Fruit fly (Drosophila melanogaster) whole organism, embryonic: ENCODE data around the gene BOD1.

Experiments
- Atf-2 ChIP-seq: fragments of 200-800 bp; sonication (Bioruptor generic); optimal IDR thresholded peaks from 2 replicates; lab custom pipeline; 2016; ENCODE audit warnings: missing biosample characterization, missing genetic modification characterization
- BEAF-32 ChIP-seq: fragments of 200-800 bp; sonication (Bioruptor generic); optimal IDR thresholded peaks from 3 replicates; lab custom pipeline; 2017; ENCODE audit warnings: missing biosample characterization, missing genetic modification characterization, mild to moderate bottlenecking, moderate library complexity, missing genetic modification reagents
- CG10274 ChIP-seq: fragments of 200-800 bp; sonication (Bioruptor generic); optimal IDR thresholded peaks from 3 replicates; lab custom pipeline; 2017; ENCODE audit warnings: missing biosample characterization, mild to moderate bottlenecking, missing genetic modification characterization
- CG10366 ChIP-seq: fragments of 200-800 bp; sonication (Bioruptor generic); IDR thresholded peaks from 2 replicates; pipeline ENCODE4 v1.3.6; 2022; ENCODE audit warnings: missing biosample characterization, missing genetic modification characterization
- CG12155 ChIP-seq: fragments of 200-800 bp; sonication (Bioruptor generic); optimal IDR thresholded peaks from 3 replicates; lab custom pipeline; 2016; ENCODE audit warnings: missing biosample characterization, missing genetic modification characterization
- CG14050 ChIP-seq: fragments of 200-800 bp; sonication (Bioruptor generic); IDR thresholded peaks from 3 replicates; pipeline ENCODE4 v1.3.6; 2022; ENCODE audit warnings: missing biosample characterization, missing genetic modification characterization
- CG14441 ChIP-seq: fragments of 200-800 bp; sonication (Bioruptor generic); IDR thresholded peaks from 2 replicates; pipeline ENCODE4 v1.3.6; 2022; ENCODE audit warnings: missing biosample characterization, missing genetic modification characterization
- CG17385 ChIP-seq: fragments of 200-800 bp; sonication (Bioruptor generic); optimal IDR thresholded peaks from 3 replicates; lab custom pipeline; 2018; ENCODE audit warnings: missing biosample characterization, mild to moderate bottlenecking, missing genetic modification characterization
- CG17912 ChIP-seq: fragments of 200-800 bp; sonication (Bioruptor generic); optimal IDR thresholded peaks from 2 replicates; lab custom pipeline; 2018; ENCODE audit warnings: missing biosample characterization, mild to moderate bottlenecking, missing genetic modification characterization
- CG1792 ChIP-seq: fragments of 200-800 bp; sonication (Bioruptor generic); optimal IDR thresholded peaks from 2 replicates; lab custom pipeline; 2016; ENCODE audit warnings: missing biosample characterization, missing genetic modification characterization
- CG3065 ChIP-seq: fragments of 200-800 bp; sonication (Bioruptor generic); optimal IDR thresholded peaks from 2 replicates; lab custom pipeline; 2016; ENCODE audit warnings: missing biosample characterization, missing genetic modification characterization
- CG31224 ChIP-seq: fragments of 200-800 bp; sonication (Bioruptor generic); IDR thresholded peaks from 2 replicates; pipeline ENCODE4 v1.3.6; 2022; ENCODE audit warnings: missing biosample characterization, missing genetic modification characterization
- CG31365 ChIP-seq: fragments of 200-800 bp; sonication (Bioruptor generic); optimal IDR thresholded peaks from 2 replicates; lab custom pipeline; 2018; ENCODE audit warnings: missing biosample characterization, mild to moderate bottlenecking, missing genetic modification characterization
- CG32532 ChIP-seq: fragments of 200-800 bp; sonication (Bioruptor generic); IDR thresholded peaks from 2 replicates; pipeline ENCODE4 v1.3.6; 2022; ENCODE audit warnings: missing biosample characterization, missing genetic modification characterization
- CG3838 ChIP-seq: fragments of 200-800 bp; sonication (Bioruptor generic); optimal IDR thresholded peaks from 3 replicates; lab custom pipeline; 2016; ENCODE audit warnings: missing biosample characterization, missing genetic modification characterization
- CG42726 ChIP-seq: fragments of 200-800 bp; sonication (Bioruptor generic); IDR thresholded peaks from 2 replicates; pipeline ENCODE4 v1.3.6; 2022; ENCODE audit warnings: missing biosample characterization, missing genetic modification characterization; ENCODE audit not compliant: partially characterized antibody
- CG7357 ChIP-seq: fragments of 200-800 bp; sonication (Bioruptor generic); IDR thresholded peaks from 3 replicates; pipeline ENCODE4 v1.3.6; 2022; ENCODE audit warnings: missing biosample characterization, missing genetic modification characterization
- CG9727 ChIP-seq: fragments of 200-800 bp; sonication (Bioruptor generic); optimal IDR thresholded peaks from 3 replicates; lab custom pipeline; 2017; ENCODE audit warnings: missing biosample characterization, mild to moderate bottlenecking, missing genetic modification characterization
- CTCF ChIP-seq: fragments of 200-800 bp; sonication (Bioruptor generic); optimal IDR thresholded peaks from 2 replicates; lab custom pipeline; 2017; ENCODE audit warnings: missing biosample characterization, mild to moderate bottlenecking, missing genetic modification characterization, moderate library complexity
- Camta ChIP-seq: fragments of 200-800 bp; sonication (Bioruptor generic); optimal IDR thresholded peaks from 2 replicates; lab custom pipeline; 2016; ENCODE audit warnings: missing biosample characterization, missing genetic modification characterization
- CoRest ChIP-seq: fragments of 200-800 bp; sonication (Bioruptor generic); optimal IDR thresholded peaks from 3 replicates; lab custom pipeline; 2018; ENCODE audit warnings: missing biosample characterization, mild to moderate bottlenecking, missing genetic modification characterization, moderate library complexity
- Dfd ChIP-seq, 2 experiments: fragments of >200 bp; optimal IDR thresholded peaks; 2 replicates each; lab custom pipeline; 2017; ENCODE audit warnings: missing biosample characterization in 2 of 2, missing genetic modification characterization in 2 of 2
- Fer2 ChIP-seq: fragments of 200-800 bp; sonication (Bioruptor generic); optimal IDR thresholded peaks from 2 replicates; lab custom pipeline; 2018; ENCODE audit warnings: missing biosample characterization, mild to moderate bottlenecking, missing genetic modification characterization, moderate library complexity
- Lhr ChIP-seq: fragments of 200-800 bp; sonication (Bioruptor generic); optimal IDR thresholded peaks from 3 replicates; lab custom pipeline; 2017; ENCODE audit warnings: mild to moderate bottlenecking, missing biosample characterization, missing genetic modification reagents, missing genetic modification characterization
- MTF-1 ChIP-seq: fragments of 200-800 bp; sonication (Bioruptor generic); optimal IDR thresholded peaks from 2 replicates; lab custom pipeline; 2018; ENCODE audit warnings: missing biosample characterization, mild to moderate bottlenecking, missing genetic modification characterization, borderline replicate concordance
- Myb ChIP-seq: fragments of 200-800 bp; sonication (Bioruptor generic); optimal IDR thresholded peaks from 2 replicates; lab custom pipeline; 2016; ENCODE audit warnings: missing biosample characterization, missing genetic modification characterization
- NC2α ChIP-seq: fragments of 200-800 bp; sonication (Bioruptor generic); optimal IDR thresholded peaks from 2 replicates; lab custom pipeline; 2016; ENCODE audit warnings: missing biosample characterization, missing genetic modification characterization
- NFAT ChIP-seq: fragments of 200-800 bp; sonication (Bioruptor generic); IDR thresholded peaks from 2 replicates; pipeline ENCODE4 v1.3.6; 2022; ENCODE audit warnings: missing biosample characterization, missing genetic modification characterization
- Sry-δ ChIP-seq: fragments of 200-800 bp; sonication (Bioruptor generic); optimal IDR thresholded peaks from 2 replicates; lab custom pipeline; 2016; ENCODE audit warnings: missing biosample characterization, missing genetic modification characterization
- amos ChIP-seq: fragments of 200-800 bp; sonication (Bioruptor generic); IDR thresholded peaks from 2 replicates; pipeline ENCODE4 v1.3.6; 2022; ENCODE audit warnings: missing biosample characterization, missing genetic modification characterization; ENCODE audit not compliant: partially characterized antibody
- ash1 ChIP-seq: fragments of 200-800 bp; sonication (Bioruptor generic); optimal IDR thresholded peaks from 2 replicates; lab custom pipeline; 2018; ENCODE audit warnings: missing biosample characterization, mild to moderate bottlenecking, missing genetic modification characterization
- caup ChIP-seq: fragments of 200-800 bp; sonication (Bioruptor generic); optimal IDR thresholded peaks from 3 replicates; lab custom pipeline; 2017; ENCODE audit warnings: missing biosample characterization, mild to moderate bottlenecking, missing genetic modification characterization, moderate library complexity; ENCODE audit not compliant: severe bottlenecking
- cg ChIP-seq: fragments of 200-800 bp; sonication (Bioruptor generic); optimal IDR thresholded peaks from 3 replicates; lab custom pipeline; 2019; ENCODE audit warnings: missing biosample characterization, mild to moderate bottlenecking, missing genetic modification characterization, moderate library complexity
- ci ChIP-seq: fragments of 200-800 bp; sonication (Bioruptor generic); IDR thresholded peaks from 3 replicates; pipeline ENCODE4 v1.3.6; 2022; ENCODE audit warnings: missing biosample characterization, missing genetic modification characterization
- crp ChIP-seq, 2 experiments: fragments of 200-800 bp; sonication (Bioruptor generic); optimal IDR thresholded peaks; 2 replicates in 1 of 2; 3 replicates in 1 of 2; lab custom pipeline; 2017; ENCODE audit warnings: missing biosample characterization in 2 of 2, missing genetic modification characterization in 2 of 2, mild to moderate bottlenecking in 1 of 2, moderate library complexity in 1 of 2
- fd64A ChIP-seq: fragments of 200-800 bp; sonication (Bioruptor generic); optimal IDR thresholded peaks from 3 replicates; lab custom pipeline; 2018; ENCODE audit warnings: missing biosample characterization, mild to moderate bottlenecking, missing genetic modification characterization
- fd96Cb ChIP-seq: fragments of 200-800 bp; sonication (Bioruptor generic); optimal IDR thresholded peaks from 2 replicates; lab custom pipeline; 2018; ENCODE audit warnings: missing biosample characterization, mild to moderate bottlenecking, missing genetic modification characterization, moderate library complexity
- ftz-f1 ChIP-seq: fragments of 200-800 bp; sonication (Bioruptor generic); optimal IDR thresholded peaks from 2 replicates; lab custom pipeline; 2016; ENCODE audit warnings: missing biosample characterization, missing genetic modification characterization
- gro ChIP-seq: fragments of 200-800 bp; sonication (Bioruptor generic); optimal IDR thresholded peaks from 2 replicates; lab custom pipeline; 2016; ENCODE audit warnings: missing biosample characterization, missing genetic modification characterization
- jigr1 ChIP-seq: fragments of 200-800 bp; sonication (Bioruptor generic); IDR thresholded peaks from 3 replicates; pipeline ENCODE4 v1.3.6; 2022; ENCODE audit warnings: missing biosample characterization, missing genetic modification characterization
- kni ChIP-seq: fragments of 200-800 bp; sonication (Bioruptor generic); optimal IDR thresholded peaks from 3 replicates; lab custom pipeline; 2017; ENCODE audit warnings: mild to moderate bottlenecking, missing biosample characterization, missing genetic modification reagents, missing genetic modification characterization
- nom ChIP-seq: fragments of 200-800 bp; sonication (Bioruptor generic); optimal IDR thresholded peaks from 2 replicates; lab custom pipeline; 2017; ENCODE audit warnings: missing biosample characterization, missing genetic modification characterization, mild to moderate bottlenecking, moderate library complexity, missing genetic modification reagents
- oc ChIP-seq: fragments of 200-800 bp; sonication (Bioruptor generic); optimal IDR thresholded peaks from 2 replicates; lab custom pipeline; 2018; ENCODE audit warnings: missing biosample characterization, mild to moderate bottlenecking, missing genetic modification characterization, moderate library complexity
- phol ChIP-seq: fragments of 200-800 bp; sonication (Bioruptor generic); optimal IDR thresholded peaks from 3 replicates; lab custom pipeline; 2018; ENCODE audit warnings: missing biosample characterization, mild to moderate bottlenecking, missing genetic modification characterization, moderate library complexity
- rib ChIP-seq: fragments of 200-800 bp; sonication (Bioruptor generic); IDR thresholded peaks from 2 replicates; pipeline ENCODE4 v1.3.6; 2022; ENCODE audit warnings: missing biosample characterization, missing genetic modification characterization
- tio ChIP-seq: fragments of 200-800 bp; sonication (Bioruptor generic); optimal IDR thresholded peaks from 2 replicates; lab custom pipeline; 2017; ENCODE audit warnings: missing biosample characterization, missing genetic modification characterization, inconsistent platforms
- tup ChIP-seq: fragments of 200-800 bp; sonication (Bioruptor generic); optimal IDR thresholded peaks from 2 replicates; lab custom pipeline; 2016; ENCODE audit warnings: missing biosample characterization, mild to moderate bottlenecking, missing genetic modification characterization, moderate library complexity
- tx ChIP-seq: fragments of 200-800 bp; sonication (Bioruptor generic); optimal IDR thresholded peaks from 2 replicates; lab custom pipeline; 2016; ENCODE audit warnings: missing biosample characterization, missing genetic modification characterization
- zen2 ChIP-seq: fragments of 200-800 bp; sonication (Bioruptor generic); IDR thresholded peaks from 3 replicates; pipeline ENCODE4 v1.3.6; 2022; ENCODE audit warnings: missing biosample characterization, missing genetic modification characterization; ENCODE audit not compliant: partially characterized antibody

The BOD1 gene

DNA sequence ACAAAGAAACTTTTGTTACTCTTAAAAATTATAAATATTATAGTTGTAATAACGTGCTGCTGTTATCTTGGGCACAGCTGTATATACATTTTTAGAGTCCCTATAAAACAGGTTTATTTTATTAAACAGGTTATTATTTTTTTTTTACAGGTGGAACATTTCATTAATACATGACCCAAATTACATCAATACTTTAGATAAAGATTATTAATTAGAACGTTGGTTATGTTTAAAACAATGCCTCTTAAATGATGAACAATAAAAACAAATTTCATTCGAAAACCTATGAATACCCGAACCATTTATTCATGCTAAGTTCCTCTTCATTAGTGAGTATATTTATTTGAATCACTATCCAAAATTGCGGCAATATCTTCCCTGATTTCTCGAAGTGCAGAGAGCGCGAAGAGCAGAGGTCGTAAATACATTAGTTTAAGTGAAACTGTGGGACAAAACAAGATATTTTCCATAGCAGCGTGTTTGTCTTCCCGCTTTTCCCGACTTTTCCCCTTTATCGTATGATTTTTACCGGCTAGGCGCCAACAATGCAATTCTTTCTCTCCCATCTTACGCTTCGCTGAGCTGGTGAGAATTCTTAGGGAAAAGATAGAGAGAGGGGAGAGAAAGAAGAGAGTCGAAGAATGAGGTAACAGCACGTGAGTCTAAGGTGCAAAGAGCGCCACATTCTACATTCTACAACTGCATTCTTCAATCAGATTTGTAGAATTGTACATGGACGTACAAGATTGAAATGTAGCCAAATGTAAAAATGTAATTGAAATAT lies 50.8 kb downstream of the BOD1 start (continued):
- no peak for TF ChIP-seq tx (GFP tag; lab: Kevin White, UChicago)
- TF ChIP-seq BEAF-32 (GFP tag; lab: Kevin White, UChicago), result no peak
- no peak for TF ChIP-seq ftz-f1 (GFP tag; lab: Kevin White, UChicago)
- no peak for TF ChIP-seq gro (GFP tag; lab: Kevin White, UChicago)
- TF ChIP-seq CG31365 (tag; lab: Kevin White, UChicago), result no peak
- no peak for TF ChIP-seq MTF-1
- TF ChIP-seq fd64A (GFP tag; lab: Kevin White, UChicago), result no peak
- TF ChIP-seq Fer2 (tag; lab: Kevin White, UChicago), result no peak
- no peak for TF ChIP-seq oc (tag; lab: Kevin White, UChicago)
- peak; percentile 67; the same call in 2 of the 3 replicates for TF ChIP-seq ci (GFP tag; lab: Robert Waterston, UW)
- TF ChIP-seq caup (GFP tag; lab: Kevin White, UChicago), result no peak
- no peak for TF ChIP-seq jigr1 (GFP tag; lab: Robert Waterston, UW)
- no peak for TF ChIP-seq ash1 (GFP tag; lab: Kevin White, UChicago)
- no peak for TF ChIP-seq CG3065 (GFP tag; lab: Kevin White, UChicago)
- TF ChIP-seq rib (GFP tag; lab: Robert Waterston, UW), result no peak
- TF ChIP-seq NFAT (GFP tag; lab: Robert Waterston, UW), result peak; percentile 64
- TF ChIP-seq CG12155 (GFP tag; lab: Kevin White, UChicago), result no peak
- TF ChIP-seq Myb, result peak; percentile 23
- TF ChIP-seq cg (GFP tag; lab: Kevin White, UChicago), result no peak
- no peak for TF ChIP-seq CG17912
- TF ChIP-seq CG3838 (GFP tag; lab: Kevin White, UChicago), result no peak
- TF ChIP-seq CG1792 (GFP tag; lab: Kevin White, UChicago), result no peak
- peak; percentile 58 for TF ChIP-seq CG14441 (GFP tag; lab: Robert Waterston, UW)
- TF ChIP-seq kni, result peak; percentile 11
- no peak for TF ChIP-seq Sry-δ
- TF ChIP-seq fd96Cb (tag; lab: Kevin White, UChicago), result peak; percentile 31
- no peak for TF ChIP-seq CG10274
- TF ChIP-seq CG42726 (GFP tag; lab: Robert Waterston, UW), result no peak
- TF ChIP-seq CG32532, result peak; percentile 71
- peak; percentile 44; the same call in 1 of the 3 replicates for TF ChIP-seq CG7357 (GFP tag; lab: Robert Waterston, UW)
- peak; percentile 24; the same call in 1 of the 3 replicates for TF ChIP-seq CG14050 (GFP tag; lab: Robert Waterston, UW)
- peak; percentile 8 for TF ChIP-seq CG17385
- TF ChIP-seq Atf-2 (GFP tag; lab: Kevin White, UChicago), result no peak
- no peak for TF ChIP-seq Lhr
- no peak for TF ChIP-seq nom (GFP tag; lab: Kevin White, UChicago)
- no peak for TF ChIP-seq tup (GFP tag; lab: Kevin White, UChicago)
- TF ChIP-seq phol (tag; lab: Kevin White, UChicago), result peak; percentile 31
- TF ChIP-seq NC2α (GFP tag; lab: Kevin White, UChicago), result no peak
- no peak for TF ChIP-seq amos
- TF ChIP-seq CG9727, result peak; percentile 53
- no peak for TF ChIP-seq Dfd (GFP tag; optimal IDR thresholded peaks at IDR 0.05; lab: Kevin White, UChicago)
- peak; percentile 20; the same call in 1 of the 2 replicates for TF ChIP-seq CG31224 (GFP tag; lab: Robert Waterston, UW)
- peak; percentile 66 for TF ChIP-seq CoRest (tag; lab: Kevin White, UChicago)
- TF ChIP-seq tio (GFP tag; lab: Kevin White, UChicago), result peak; percentile 40
- TF ChIP-seq CG10366, result peak; percentile 59
- TF ChIP-seq Camta, result peak; percentile 9
- TF ChIP-seq CTCF, result peak; percentile 56
- no peak for TF ChIP-seq zen2 (GFP tag; lab: Robert Waterston, UW)
- TF ChIP-seq crp (GFP tag; optimal IDR thresholded peaks at IDR 0.05; lab: Kevin White, UChicago), result no peak
